Worm (Caenorhabditis elegans) whole organism, L4/young adult: Measurements from ENCODE around the gene vab-8.

Experiments
- W03F9.2 ChIP-seq: fragments of 150-350 bp; optimal IDR thresholded peaks from 2 replicates; lab custom pipeline; 2014; ENCODE audit warnings: missing biosample characterization, missing genetic modification characterization
- dao-5 ChIP-seq: sonication (generic microtip); optimal IDR thresholded peaks from 2 replicates; lab custom pipeline; 2016; ENCODE audit warnings: missing genotype, missing genetic modification characterization, moderate library complexity, missing compliant biosample characterization
- him-1 ChIP-seq: sonication (generic microtip); optimal IDR thresholded peaks from 2 replicates; lab custom pipeline; 2016; ENCODE audit warnings: missing genotype, missing genetic modification reagents, missing genetic modification characterization, missing compliant biosample characterization

- TF ChIP-seq him-1 (tag; lab: Kevin White, UChicago) (no peak), dao-5 (tag; lab: Kevin White, UChicago) (no peak), W03F9.2 (tag; lab: Kevin White, UChicago) (no peak)
Observed at ce11 chrV:12198545-12198944, 14.6 kb upstream of the vab-8 start, which contains the start of gene lon-3.
